Fruit fly (Drosophila melanogaster): Measurements from ENCODE around the gene CG14635.

CG14635 gene

dm6 chrX:801157-801872 is 43.3 kb upstream of the CG14635 start, which contains the start of gene Rbf (continued):
- no peak for TF ChIP-seq HHEX (GFP tag; optimal IDR thresholded peaks at IDR 0.05)
- TF ChIP-seq Taf1 (GFP tag; IDR thresholded peaks at IDR 0.05): no peak
- no peak for TF ChIP-seq Doc2 (GFP tag; IDR thresholded peaks at IDR 0.05)
- TF ChIP-seq CG11695 (GFP tag; IDR thresholded peaks at IDR 0.05): no peak
- no peak for TF ChIP-seq CG12744 (GFP tag; optimal IDR thresholded peaks at IDR 0.05)
- no peak for TF ChIP-seq disco-r (GFP tag; optimal IDR thresholded peaks at IDR 0.05)
- TF ChIP-seq ci (GFP tag; IDR thresholded peaks at IDR 0.05): no peak
- no peak for TF ChIP-seq chinmo (GFP tag; IDR thresholded peaks at IDR 0.05; ENCODE audit: partially characterized antibody)
- TF ChIP-seq CG32767 (GFP tag; IDR thresholded peaks at IDR 0.05): no peak
- no peak for TF ChIP-seq CG14667 (GFP tag; IDR thresholded peaks at IDR 0.05)
- peak; percentile 43; the same call in 2 of the 3 replicates for TF ChIP-seq HLH4C (GFP tag; IDR thresholded peaks at IDR 0.05; ENCODE audit: partially characterized antibody)
- no peak for TF ChIP-seq zf30C (GFP tag; optimal IDR thresholded peaks at IDR 0.05)
- no peak for TF ChIP-seq Aef1 (GFP tag; IDR thresholded peaks at IDR 0.05)
- no peak for TF ChIP-seq CG11504 (tag; optimal IDR thresholded peaks at IDR 0.05)
- peak; percentile 69 for TF ChIP-seq Dref (GFP tag; IDR thresholded peaks at IDR 0.05)
- no peak for TF ChIP-seq scrt (GFP tag; optimal IDR thresholded peaks at IDR 0.05)
- no peak for TF ChIP-seq ems (GFP tag; optimal IDR thresholded peaks at IDR 0.05)
- no peak for TF ChIP-seq CG17612 (GFP tag; IDR thresholded peaks at IDR 0.05)
- TF ChIP-seq ttk (GFP tag; IDR thresholded peaks at IDR 0.05): no peak
- TF ChIP-seq CG8359 (GFP tag; optimal IDR thresholded peaks at IDR 0.05; ENCODE audit: borderline replicate concordance): no peak
- no peak for TF ChIP-seq shn (GFP tag; optimal IDR thresholded peaks at IDR 0.05)
- no peak for TF ChIP-seq pb (GFP tag; optimal IDR thresholded peaks at IDR 0.05)
- TF ChIP-seq CG8290 (GFP tag; optimal IDR thresholded peaks at IDR 0.05): no peak
- peak in 1 of 2 experiments; percentile 16 for TF ChIP-seq CG8290 (tag; optimal IDR thresholded peaks at IDR 0.05)
- TF ChIP-seq slou (GFP tag; optimal IDR thresholded peaks at IDR 0.05): no peak
- no peak for TF ChIP-seq CG9609 (GFP tag; optimal IDR thresholded peaks at IDR 0.05)
- TF ChIP-seq cas (GFP tag; IDR thresholded peaks at IDR 0.05): no peak
- no peak for TF ChIP-seq CG3838 (GFP tag; optimal IDR thresholded peaks at IDR 0.05)
- TF ChIP-seq Sin3A (optimal IDR thresholded peaks at IDR 0.05): peak; percentile 95
- peak; percentile 69 for TF ChIP-seq pzg (GFP tag; optimal IDR thresholded peaks at IDR 0.05)
- no peak for TF ChIP-seq tio (GFP tag; optimal IDR thresholded peaks at IDR 0.05)
- peak; percentile 62 for TF ChIP-seq unc-4 (GFP tag; IDR thresholded peaks at IDR 0.05; ENCODE audit: partially characterized antibody)
- no peak for TF ChIP-seq CG9437 (GFP tag; optimal IDR thresholded peaks at IDR 0.05)
- TF ChIP-seq tll (GFP tag; optimal IDR thresholded peaks at IDR 0.05): no peak
- TF ChIP-seq pum (GFP tag; optimal IDR thresholded peaks at IDR 0.05): no peak
- 0 out of 3 replicates have a peak, but pooled peaks have one; percentile 8 for TF ChIP-seq CG14860 (GFP tag; IDR thresholded peaks at IDR 0.05; ENCODE audit: partially characterized antibody)
- no peak for TF ChIP-seq Tbp (GFP tag; optimal IDR thresholded peaks at IDR 0.05)
- TF ChIP-seq CG10267 (tag; optimal IDR thresholded peaks at IDR 0.05): peak; percentile 94
- TF ChIP-seq wek (GFP tag; optimal IDR thresholded peaks at IDR 0.05): no peak
- no peak; the same call in 1 of the 2 replicates for TF ChIP-seq sna (GFP tag; IDR thresholded peaks at IDR 0.05; ENCODE audit: partially characterized antibody)
- no peak for TF ChIP-seq Fer1 (GFP tag; optimal IDR thresholded peaks at IDR 0.05)
- TF ChIP-seq Sry-β (GFP tag; optimal IDR thresholded peaks at IDR 0.05): no peak
- TF ChIP-seq CrebB (tag; optimal IDR thresholded peaks at IDR 0.05): no peak
- TF ChIP-seq B-H2 (GFP tag; optimal IDR thresholded peaks at IDR 0.05): no peak
- no peak for TF ChIP-seq Ravus (GFP tag; IDR thresholded peaks at IDR 0.05)
- TF ChIP-seq bowl (GFP tag; IDR thresholded peaks at IDR 0.05): no peak
- TF ChIP-seq CG10321 (GFP tag; IDR thresholded peaks at IDR 0.05): no peak
- TF ChIP-seq salm (tag; optimal IDR thresholded peaks at IDR 0.05): no peak
- no peak for TF ChIP-seq maf-S (GFP tag; optimal IDR thresholded peaks at IDR 0.05)
- TF ChIP-seq run (tag; optimal IDR thresholded peaks at IDR 0.05): no peak
- no peak for TF ChIP-seq Hey (tag; optimal IDR thresholded peaks at IDR 0.05)
